Fruit fly (Drosophila melanogaster) whole organism, adult: ENCODE data around the gene lz.

Experiments
- CG11617 ChIP-seq: fragments of 200-800 bp; sonication (Bioruptor generic); optimal IDR thresholded peaks from 2 replicates; lab custom pipeline; 2017; ENCODE audit warnings: mild to moderate bottlenecking, missing biosample characterization, missing genetic modification reagents, missing genetic modification characterization
- CG12768 ChIP-seq: fragments of 200-800 bp; sonication (Bioruptor generic); optimal IDR thresholded peaks from 2 replicates; lab custom pipeline; 2017; ENCODE audit warnings: missing biosample characterization, missing genetic modification characterization, mild to moderate bottlenecking, moderate library complexity, missing genetic modification reagents
- CG14711 ChIP-seq: fragments of 200-800 bp; sonication (Bioruptor generic); optimal IDR thresholded peaks from 2 replicates; lab custom pipeline; 2018; ENCODE audit warnings: missing biosample characterization, mild to moderate bottlenecking, missing genetic modification characterization, moderate library complexity
- CG1620 ChIP-seq: fragments of 200-800 bp; sonication (Bioruptor generic); optimal IDR thresholded peaks from 2 replicates; lab custom pipeline; 2016; ENCODE audit warnings: missing biosample characterization, missing genetic modification characterization
- CG33017 ChIP-seq: fragments of 200-800 bp; sonication (Bioruptor generic); optimal IDR thresholded peaks from 2 replicates; lab custom pipeline; 2018; ENCODE audit warnings: missing biosample characterization, mild to moderate bottlenecking, missing genetic modification characterization, moderate library complexity
- CG5204 ChIP-seq: fragments of 200-800 bp; sonication (Bioruptor generic); optimal IDR thresholded peaks from 2 replicates; lab custom pipeline; 2016; ENCODE audit warnings: missing biosample characterization, missing genetic modification characterization
- CG7045 ChIP-seq: fragments of 200-800 bp; sonication (Bioruptor generic); optimal IDR thresholded peaks from 2 replicates; lab custom pipeline; 2017; ENCODE audit warnings: missing biosample characterization, mild to moderate bottlenecking, missing genetic modification characterization
- CG7101 ChIP-seq: fragments of 200-800 bp; sonication (Bioruptor generic); optimal IDR thresholded peaks from 2 replicates; lab custom pipeline; 2018; ENCODE audit warnings: missing biosample characterization, mild to moderate bottlenecking, missing genetic modification characterization, moderate library complexity
- Clk ChIP-seq: fragments of 200-800 bp; sonication (Bioruptor generic); optimal IDR thresholded peaks from 2 replicates; lab custom pipeline; 2017; ENCODE audit warnings: missing biosample characterization, missing genetic modification characterization
- Crg-1 ChIP-seq: fragments of 200-800 bp; sonication (Bioruptor generic); optimal IDR thresholded peaks from 2 replicates; lab custom pipeline; 2016; ENCODE audit warnings: missing biosample characterization, missing genetic modification characterization
- Hr96 ChIP-seq: fragments of 200-800 bp; sonication (Bioruptor generic); optimal IDR thresholded peaks from 2 replicates; lab custom pipeline; 2016; ENCODE audit warnings: missing biosample characterization, missing genetic modification characterization
- Mnt ChIP-seq: fragments of 200-800 bp; sonication (Bioruptor generic); optimal IDR thresholded peaks from 2 replicates; lab custom pipeline; 2016; ENCODE audit warnings: missing biosample characterization, mild to moderate bottlenecking, missing genetic modification characterization
- bab1 ChIP-seq: fragments of 200-800 bp; sonication (Bioruptor generic); optimal IDR thresholded peaks from 3 replicates; lab custom pipeline; 2019; ENCODE audit warnings: missing biosample characterization, mild to moderate bottlenecking, missing genetic modification characterization, moderate library complexity
- cic ChIP-seq: fragments of 200-800 bp; sonication (Bioruptor generic); optimal IDR thresholded peaks from 2 replicates; lab custom pipeline; 2017; ENCODE audit warnings: missing biosample characterization, mild to moderate bottlenecking, missing genetic modification characterization, moderate library complexity
- cnc ChIP-seq, 2 experiments: fragments of >200 bp; optimal IDR thresholded peaks; 2 replicates each; lab custom pipeline; 2017
- kay ChIP-seq: fragments of 200-800 bp; sonication (Bioruptor generic); peaks from one replicate; lab custom pipeline; 2016; ENCODE audit warnings: missing biosample characterization, missing genetic modification characterization, borderline replicate concordance
- ovo ChIP-seq: fragments of 200-800 bp; sonication (Bioruptor generic); optimal IDR thresholded peaks from 2 replicates; lab custom pipeline; 2016; ENCODE audit warnings: missing biosample characterization, missing genetic modification characterization
- pad ChIP-seq: fragments of 200-800 bp; sonication (Bioruptor generic); optimal IDR thresholded peaks from 3 replicates; lab custom pipeline; 2017; ENCODE audit warnings: missing biosample characterization, missing genetic modification characterization, mild to moderate bottlenecking, moderate library complexity, missing genetic modification reagents
- tj ChIP-seq: fragments of 200-800 bp; sonication (Bioruptor generic); optimal IDR thresholded peaks from 3 replicates; lab custom pipeline; 2017; ENCODE audit warnings: missing biosample characterization, mild to moderate bottlenecking, missing genetic modification characterization, moderate library complexity
- toe ChIP-seq: fragments of 200-800 bp; sonication (Bioruptor generic); optimal IDR thresholded peaks from 2 replicates; lab custom pipeline; 2016; ENCODE audit warnings: missing biosample characterization, missing genetic modification characterization

The lz gene

dm6 chrX:9319140-9319539 is 34.7 kb downstream of the lz start, which contains the start of the genes c12.1 and c12.2:
c12.1 (minus strand) TSS chrX:9319223.
c12.2 (plus strand) TSS chrX:9319359.
- TF ChIP-seq CG1620 (GFP tag; lab: Kevin White, UChicago) (peak; percentile 17), Mnt (peak; percentile 89), bab1 (GFP tag; lab: Kevin White, UChicago) (peak; percentile 52), tj (GFP tag; lab: Kevin White, UChicago) (peak; percentile 21), cnc (optimal IDR thresholded peaks at IDR 0.05; lab: Kevin White, UChicago) (no peak), pad (GFP tag; lab: Kevin White, UChicago) (no peak), CG7045 (GFP tag; lab: Kevin White, UChicago) (no peak), toe (no peak), cic (GFP tag; lab: Kevin White, UChicago) (no peak)

dm6 chrX:9330387-9330786 is 45.9 kb downstream of the lz start, which contains the start of gene CG34450:
CG34450 (minus strand) TSS chrX:9330487.
- TF ChIP-seq CG12768 (no peak), ovo (GFP tag; lab: Kevin White, UChicago) (no peak), kay (GFP tag; lab: Kevin White, UChicago) (no peak), Crg-1 (GFP tag; lab: Kevin White, UChicago) (no peak), Hr96 (GFP tag; lab: Kevin White, UChicago) (no peak), tj (GFP tag; lab: Kevin White, UChicago) (no peak), cnc (optimal IDR thresholded peaks at IDR 0.05; lab: Kevin White, UChicago) (no peak), pad (GFP tag; lab: Kevin White, UChicago) (no peak), toe (no peak), Mnt (no peak), Clk (GFP tag; lab: Kevin White, UChicago) (no peak), CG1620 (GFP tag; lab: Kevin White, UChicago) (no peak), CG11617 (GFP tag; lab: Kevin White, UChicago) (no peak), CG7045 (GFP tag; lab: Kevin White, UChicago) (no peak)

dm6 chrX:9332208-9332607 is 47.8 kb downstream of the lz start:
- TF ChIP-seq toe (no peak), CG11617 (GFP tag; lab: Kevin White, UChicago) (no peak), CG7101 (no peak), Mnt (no peak), Crg-1 (GFP tag; lab: Kevin White, UChicago) (no peak), kay (GFP tag; lab: Kevin White, UChicago) (no peak), CG14711 (no peak), cic (GFP tag; lab: Kevin White, UChicago) (no peak), tj (GFP tag; lab: Kevin White, UChicago) (no peak), CG12768 (no peak), pad (GFP tag; lab: Kevin White, UChicago) (no peak), CG5204 (GFP tag; lab: Kevin White, UChicago) (no peak), cnc (optimal IDR thresholded peaks at IDR 0.05; lab: Kevin White, UChicago) (no peak), CG33017 (no peak), Clk (GFP tag; lab: Kevin White, UChicago) (no peak), bab1 (GFP tag; lab: Kevin White, UChicago) (no peak), Hr96 (GFP tag; lab: Kevin White, UChicago) (no peak), ovo (GFP tag; lab: Kevin White, UChicago) (no peak), CG7045 (GFP tag; lab: Kevin White, UChicago) (no peak), CG1620 (GFP tag; lab: Kevin White, UChicago) (no peak)

dm6 chrX:9343480-9344477 is 59.3 kb downstream of the lz start:
- TF ChIP-seq CG7045 (GFP tag; lab: Kevin White, UChicago), result peak; percentile 76
- no peak for TF ChIP-seq cic (GFP tag; lab: Kevin White, UChicago)
- peak; percentile 43 for TF ChIP-seq Crg-1 (GFP tag; lab: Kevin White, UChicago)
- TF ChIP-seq CG12768, result peak; percentile 62
- TF ChIP-seq toe, result no peak
- peak; percentile 84 for TF ChIP-seq CG14711
- peak; percentile 53 for TF ChIP-seq CG11617 (GFP tag; lab: Kevin White, UChicago)
- peak; percentile 60 for TF ChIP-seq tj (GFP tag; lab: Kevin White, UChicago)
- peak; percentile 91 for TF ChIP-seq kay (GFP tag; lab: Kevin White, UChicago)
- peak; percentile 79 for TF ChIP-seq CG33017
- TF ChIP-seq CG5204 (GFP tag; lab: Kevin White, UChicago), result peak; percentile 18
- no peak for TF ChIP-seq CG1620 (GFP tag; lab: Kevin White, UChicago)
- TF ChIP-seq Clk (GFP tag; lab: Kevin White, UChicago), result peak; percentile 47
- TF ChIP-seq ovo (GFP tag; lab: Kevin White, UChicago), result no peak
- peak; percentile 71 for TF ChIP-seq Hr96 (GFP tag; lab: Kevin White, UChicago)
- TF ChIP-seq bab1 (GFP tag; lab: Kevin White, UChicago), result peak; percentile 86
- TF ChIP-seq pad (GFP tag; lab: Kevin White, UChicago), result peak; percentile 52
- TF ChIP-seq CG7101, result peak; percentile 91
- peak; percentile 24 for TF ChIP-seq Mnt
- no peak for TF ChIP-seq cnc (optimal IDR thresholded peaks at IDR 0.05; lab: Kevin White, UChicago)

- no peak for TF ChIP-seq CG12768
- TF ChIP-seq Clk (GFP tag; lab: Kevin White, UChicago), result peak; percentile 43
- TF ChIP-seq bab1 (GFP tag; lab: Kevin White, UChicago), result peak; percentile 57
- TF ChIP-seq CG14711, result peak; percentile 73
- peak; percentile 74 for TF ChIP-seq CG7101
- TF ChIP-seq cnc (optimal IDR thresholded peaks at IDR 0.05; lab: Kevin White, UChicago), result no peak
- TF ChIP-seq CG5204 (GFP tag; lab: Kevin White, UChicago), result peak; percentile 59
- TF ChIP-seq Hr96 (GFP tag; lab: Kevin White, UChicago), result peak; percentile 71
- peak; percentile 56 for TF ChIP-seq tj (GFP tag; lab: Kevin White, UChicago)
- TF ChIP-seq CG11617 (GFP tag; lab: Kevin White, UChicago), result peak; percentile 77
- no peak for TF ChIP-seq cic (GFP tag; lab: Kevin White, UChicago)
- no peak for TF ChIP-seq kay (GFP tag; lab: Kevin White, UChicago)
- peak; percentile 52 for TF ChIP-seq toe
- TF ChIP-seq Mnt, result peak; percentile 53
- TF ChIP-seq Crg-1 (GFP tag; lab: Kevin White, UChicago), result peak; percentile 36
- TF ChIP-seq CG1620 (GFP tag; lab: Kevin White, UChicago), result peak; percentile 28
- peak; percentile 71 for TF ChIP-seq CG7045 (GFP tag; lab: Kevin White, UChicago)
- TF ChIP-seq pad (GFP tag; lab: Kevin White, UChicago), result peak; percentile 70
- peak; percentile 67 for TF ChIP-seq CG33017
- TF ChIP-seq ovo (GFP tag; lab: Kevin White, UChicago), result peak; percentile 55
These were observed 60.1 kb downstream of the lz start for dm6 chrX:9344482-9345106.
